Comparison of ENCODE assay signal across 5 fruit fly cellular contexts in the genomic region with DNA sequence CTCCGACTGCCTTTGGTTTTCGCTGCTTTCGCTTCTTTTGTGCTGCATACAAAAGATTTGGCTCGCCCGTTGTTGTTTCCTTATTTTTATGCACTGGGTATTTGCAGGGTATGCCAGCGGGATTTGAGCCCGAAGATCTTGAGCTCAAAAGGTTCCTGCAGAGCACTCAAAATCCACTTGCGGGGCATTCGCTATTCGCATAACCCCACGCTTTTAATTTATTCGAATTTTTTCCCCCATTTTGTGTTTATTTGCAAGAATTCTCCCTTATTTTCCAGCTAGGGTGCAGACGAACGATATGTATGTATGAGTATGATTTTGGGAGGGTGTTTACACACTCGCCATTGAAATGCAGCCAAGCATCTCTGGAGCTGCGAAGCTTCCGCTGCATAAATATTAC.
TF ChIP-seq lines count a peak whose summit lies in the region.

No protein-coding gene starts in this region.

- TF ChIP-seq CTCF in whole organism, embryonic (GFP tag; optimal IDR thresholded peaks at IDR 0.05; lab: Kevin White, UChicago) = no peak

TF ChIP-seq in whole organism, 6 proteins besides CTCF, POLR2A, EP300 and RAD21:
- TF ChIP-seq pan (optimal IDR thresholded peaks at IDR 0.05; lab: Kevin White, UChicago) = peak; percentile 37
- no peak for TF ChIP-seq psq (optimal IDR thresholded peaks at IDR 0.05; lab: Kevin White, UChicago)

TF ChIP-seq in whole organism, embryonic, 481 proteins besides CTCF, POLR2A, EP300 and RAD21:
- TF ChIP-seq D19B (GFP tag; optimal IDR thresholded peaks at IDR 0.05; lab: Kevin White, UChicago) (peak; percentile 15), Dbx (GFP tag; IDR thresholded peaks at IDR 0.05; lab: Robert Waterston, UW) (0 out of 3 replicates have a peak, but pooled peaks have one; percentile 9), kni (GFP tag; optimal IDR thresholded peaks at IDR 0.05; lab: Kevin White, UChicago) (no peak)
TF ChIP-seq in whole organism, embryonic: peak in this region for 2.

TF ChIP-seq in whole organism, prepupa, 60 proteins besides CTCF, POLR2A, EP300 and RAD21 (continues in another document):
- TF ChIP-seq OdsH (GFP tag; optimal IDR thresholded peaks at IDR 0.05; lab: Kevin White, UChicago) (peak; percentile 20), Hr38 (GFP tag; optimal IDR thresholded peaks at IDR 0.05; lab: Kevin White, UChicago) (no peak), vri (GFP tag; optimal IDR thresholded peaks at IDR 0.05; lab: Kevin White, UChicago) (no peak), Hr4 (GFP tag; optimal IDR thresholded peaks at IDR 0.05; lab: Kevin White, UChicago) (no peak), CG1621 (tag; optimal IDR thresholded peaks at IDR 0.05; lab: Kevin White, UChicago) (no peak), cyc (GFP tag; optimal IDR thresholded peaks at IDR 0.05; lab: Kevin White, UChicago) (peak; percentile 2), CG6163 (GFP tag; IDR thresholded peaks at IDR 0.05; lab: Robert Waterston, UW) (no peak), svp (GFP tag; lab: Kevin White, UChicago) (peak; percentile 26), Lpt (GFP tag; optimal IDR thresholded peaks at IDR 0.05; lab: Kevin White, UChicago) (no peak), topi (GFP tag; optimal IDR thresholded peaks at IDR 0.05; lab: Kevin White, UChicago) (no peak), Smox (GFP tag; optimal IDR thresholded peaks at IDR 0.05; lab: Kevin White, UChicago) (peak; percentile 23), CG32006 (GFP tag; optimal IDR thresholded peaks at IDR 0.05; lab: Kevin White, UChicago) (no peak), CG10669 (GFP tag; optimal IDR thresholded peaks at IDR 0.05; lab: Kevin White, UChicago) (peak; percentile 11), CG16779 (tag; optimal IDR thresholded peaks at IDR 0.05; lab: Kevin White, UChicago) (no peak), Met (GFP tag; optimal IDR thresholded peaks at IDR 0.05; lab: Kevin White, UChicago) (peak; percentile 57), CG6854 (GFP tag; optimal IDR thresholded peaks at IDR 0.05; lab: Kevin White, UChicago) (no peak), dsx (GFP tag; optimal IDR thresholded peaks at IDR 0.05; lab: Kevin White, UChicago; ENCODE audit: poor library complexity, severe bottlenecking) (no peak), CG15336 (GFP tag; IDR thresholded peaks at IDR 0.05; lab: Robert Waterston, UW) (no peak), ss (GFP tag; optimal IDR thresholded peaks at IDR 0.05; lab: Kevin White, UChicago) (no peak), CG11294 (GFP tag; IDR thresholded peaks at IDR 0.05; lab: Robert Waterston, UW) (no peak), CG4318 (GFP tag; optimal IDR thresholded peaks at IDR 0.05; lab: Kevin White, UChicago) (no peak), fd85E (GFP tag; optimal IDR thresholded peaks at IDR 0.05; lab: Kevin White, UChicago) (no peak), salr (GFP tag; optimal IDR thresholded peaks at IDR 0.05; lab: Kevin White, UChicago) (no peak), Eip75B (GFP tag; optimal IDR thresholded peaks at IDR 0.05; lab: Kevin White, UChicago) (peak; percentile 24), CG8119 (GFP tag; IDR thresholded peaks at IDR 0.05; lab: Robert Waterston, UW) (no peak), fkh (GFP tag; optimal IDR thresholded peaks at IDR 0.05; lab: Kevin White, UChicago) (no peak), spab (GFP tag; optimal IDR thresholded peaks at IDR 0.05; lab: Kevin White, UChicago) (no peak), Sox15 (GFP tag; optimal IDR thresholded peaks at IDR 0.05; lab: Kevin White, UChicago) (no peak)

TF ChIP-seq in whole organism, pupa, 21 proteins besides CTCF, POLR2A, EP300 and RAD21:
- TF ChIP-seq CG8159 (tag; optimal IDR thresholded peaks at IDR 0.05; lab: Kevin White, UChicago) (peak; percentile 3), rn (GFP tag; IDR thresholded peaks at IDR 0.05; lab: Robert Waterston, UW) (no peak), CG15710 (tag; optimal IDR thresholded peaks at IDR 0.05; lab: Kevin White, UChicago) (no peak), CG10348 (GFP tag; IDR thresholded peaks at IDR 0.05; lab: Robert Waterston, UW) (no peak), gl (tag; optimal IDR thresholded peaks at IDR 0.05; lab: Kevin White, UChicago) (no peak)

TF ChIP-seq in whole organism, wandering third instar larva, 38 proteins besides CTCF, POLR2A, EP300 and RAD21:
- TF ChIP-seq h (GFP tag; optimal IDR thresholded peaks at IDR 0.05; lab: Kevin White, UChicago) (peak; percentile 9), ey (GFP tag; optimal IDR thresholded peaks at IDR 0.05; lab: Kevin White, UChicago) (peak; percentile 31), dsf (GFP tag; optimal IDR thresholded peaks at IDR 0.05; lab: Kevin White, UChicago; ENCODE audit: borderline replicate concordance) (no peak), br (GFP tag; optimal IDR thresholded peaks at IDR 0.05; lab: Kevin White, UChicago) (no peak), rgr (GFP tag; optimal IDR thresholded peaks at IDR 0.05; lab: Kevin White, UChicago) (peak; percentile 21), woc (GFP tag; optimal IDR thresholded peaks at IDR 0.05; lab: Kevin White, UChicago) (peak; percentile 68), OdsH (GFP tag; optimal IDR thresholded peaks at IDR 0.05; lab: Kevin White, UChicago) (peak; percentile 23), fru (GFP tag; optimal IDR thresholded peaks at IDR 0.05; lab: Kevin White, UChicago) (peak; percentile 46), psq (GFP tag; optimal IDR thresholded peaks at IDR 0.05; lab: Kevin White, UChicago) (no peak), Hr83 (GFP tag; optimal IDR thresholded peaks at IDR 0.05; lab: Kevin White, UChicago; ENCODE audit: poor library complexity, severe bottlenecking) (no peak), foxo (GFP tag; optimal IDR thresholded peaks at IDR 0.05; lab: Kevin White, UChicago) (peak in 1 of 2 experiments; percentile 28), Dfd (GFP tag; optimal IDR thresholded peaks at IDR 0.05; lab: Kevin White, UChicago) (no peak)
